Worm (Caenorhabditis elegans) whole organism, young adult: ENCODE measurements around the gene W08G11.3.

Experiments
- Y53F4B.3 ChIP-seq: fragments of 200-800 bp; sonication (Bioruptor generic); IDR thresholded peaks from 2 replicates; pipeline ENCODE4 v1.3.6; 2022; ENCODE audit warnings: missing genetic modification reagents, missing genetic modification characterization, missing compliant biosample characterization
- attf-6 ChIP-seq: fragments of 200-800 bp; sonication (Bioruptor generic); IDR thresholded peaks from 2 replicates; pipeline ENCODE4 v1.3.6; 2022; ENCODE audit warnings: missing genetic modification reagents, missing genetic modification characterization, missing compliant biosample characterization
- dox-1 ChIP-seq: fragments of 200-800 bp; sonication (Bioruptor generic); IDR thresholded peaks from 2 replicates; pipeline ENCODE4 v1.3.6; 2022; ENCODE audit warnings: missing genetic modification reagents, missing genetic modification characterization, missing compliant biosample characterization
- hmg-1.2 ChIP-seq: fragments of 200-800 bp; sonication (Bioruptor generic); IDR thresholded peaks from 2 replicates; pipeline ENCODE4 v1.3.6; 2022; ENCODE audit warnings: missing genetic modification reagents, missing genetic modification characterization, missing compliant biosample characterization
- mes-4 ChIP-seq: sonication (generic microtip); optimal IDR thresholded peaks from 2 replicates; lab custom pipeline; 2016; ENCODE audit warnings: missing genotype, missing genetic modification characterization, missing compliant biosample characterization
- ztf-25 ChIP-seq: fragments of 200-800 bp; sonication (Bioruptor generic); IDR thresholded peaks from 2 replicates; pipeline ENCODE4 v1.3.6; 2022; ENCODE audit warnings: missing genetic modification reagents, missing genetic modification characterization, missing compliant biosample characterization

DNA sequence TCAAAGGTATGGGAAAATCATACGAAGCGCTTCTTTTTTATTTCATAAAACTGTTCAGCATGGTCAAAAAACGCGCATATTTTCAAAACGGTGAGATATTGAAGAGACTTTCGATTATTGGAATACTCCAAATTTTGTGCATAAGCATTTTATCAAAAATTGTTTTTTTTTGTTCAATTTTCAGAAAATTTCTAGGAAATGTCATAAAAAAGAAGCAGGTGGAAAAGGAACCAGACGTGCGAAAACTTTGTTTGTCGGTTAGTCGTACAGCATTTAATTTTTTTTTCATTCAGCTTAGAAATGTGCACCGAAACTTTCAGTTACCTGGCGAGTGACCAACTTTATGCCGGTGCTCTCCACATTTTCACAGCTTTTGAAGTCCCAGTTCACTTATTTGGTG is 34.1 kb upstream of the W08G11.3 start, which contains the start of gene srh-167:
- no peak for TF ChIP-seq dox-1 (GFP tag; lab: Robert Waterston, UW)
- no peak for TF ChIP-seq hmg-1.2
- TF ChIP-seq ztf-25 (GFP tag; lab: Robert Waterston, UW), result no peak
- TF ChIP-seq attf-6 (GFP tag; lab: Robert Waterston, UW), result no peak
- no peak for TF ChIP-seq mes-4
- TF ChIP-seq Y53F4B.3 (GFP tag; lab: Robert Waterston, UW), result no peak
